Worm (Caenorhabditis elegans) whole organism, L4 larva: ENCODE results near the gene cgh-1.

Source experiments
- F26F4.8 ChIP-seq: fragments of 200-800 bp; sonication (Bioruptor generic); conservative IDR thresholded peaks from 2 replicates; pipeline ENCODE4 v1.3.6; 2022; ENCODE audit warnings: missing genetic modification characterization, missing compliant biosample characterization
- F37D6.2 ChIP-seq: sonication (generic microtip); optimal IDR thresholded peaks from 2 replicates; lab custom pipeline; 2016; ENCODE audit warnings: mild to moderate bottlenecking, missing genetic modification characterization, missing compliant biosample characterization
- F49E8.2 ChIP-seq: sonication (generic microtip); optimal IDR thresholded peaks from 2 replicates; lab custom pipeline; 2016; ENCODE audit warnings: missing compliant biosample characterization, mild to moderate bottlenecking, missing genetic modification characterization, borderline replicate concordance
- Y105C5A.15 ChIP-seq: fragments of 200-800 bp; sonication (Bioruptor generic); IDR thresholded peaks from 2 replicates; pipeline ENCODE4 v1.3.6; 2022; ENCODE audit warnings: missing genetic modification characterization, missing compliant biosample characterization
- Y48G9A.11 ChIP-seq: fragments of 200-800 bp; sonication (Bioruptor generic); IDR thresholded peaks from 2 replicates; pipeline ENCODE4 v1.3.6; 2022; ENCODE audit warnings: missing genetic modification reagents, missing genetic modification characterization, missing compliant biosample characterization
- ZK337.2 ChIP-seq: fragments of 200-800 bp; sonication (Bioruptor generic); IDR thresholded peaks from 2 replicates; pipeline ENCODE4 v1.3.6; 2022; ENCODE audit warnings: missing genetic modification reagents, missing genetic modification characterization, missing compliant biosample characterization
- aha-1 ChIP-seq: fragments of 150-350 bp; peaks from one replicate; lab custom pipeline; 2014; ENCODE audit warnings: missing biosample characterization, missing genetic modification characterization
- ama-1 ChIP-seq: fragments of 150-350 bp; optimal IDR thresholded peaks from 2 replicates; lab custom pipeline; 2014; ENCODE audit warnings: inconsistent platforms, mixed read lengths
- ceh-28 ChIP-seq: fragments of 150-350 bp; optimal IDR thresholded peaks from 2 replicates; lab custom pipeline; 2014; ENCODE audit warnings: missing biosample characterization, missing genetic modification reagents, missing genetic modification characterization
- ceh-44 ChIP-seq: fragments of 200-800 bp; sonication (Bioruptor generic); IDR thresholded peaks from 2 replicates; pipeline ENCODE4 v1.3.6; 2022; ENCODE audit warnings: missing genetic modification reagents, missing genetic modification characterization, missing compliant biosample characterization
- ceh-82 ChIP-seq: sonication (generic microtip); optimal IDR thresholded peaks from 2 replicates; lab custom pipeline; 2017; ENCODE audit warnings: missing biosample characterization, missing genetic modification characterization
- daf-12 ChIP-seq: fragments of 150-350 bp; optimal IDR thresholded peaks from 2 replicates; lab custom pipeline; 2014; ENCODE audit warnings: missing biosample characterization, missing genetic modification reagents, missing genetic modification characterization
- daf-19 ChIP-seq: fragments of 200-800 bp; sonication (Bioruptor generic); conservative IDR thresholded peaks from 2 replicates; pipeline ENCODE4 v1.3.6; 2022; ENCODE audit warnings: missing genetic modification characterization, missing compliant biosample characterization
- daf-8 ChIP-seq: fragments of 200-800 bp; sonication (Bioruptor generic); IDR thresholded peaks from 2 replicates; pipeline ENCODE4 v1.3.6; 2022; ENCODE audit warnings: missing genetic modification characterization, missing compliant biosample characterization
- dmd-6 ChIP-seq: fragments of 200-800 bp; sonication (Bioruptor generic); IDR thresholded peaks from 2 replicates; pipeline ENCODE4 v1.3.6; 2022; ENCODE audit warnings: missing genetic modification reagents, missing genetic modification characterization, missing compliant biosample characterization
- dmd-8 ChIP-seq: fragments of 200-800 bp; sonication (Bioruptor generic); IDR thresholded peaks from 2 replicates; pipeline ENCODE4 v1.3.6; 2022; ENCODE audit warnings: missing genetic modification characterization, missing compliant biosample characterization
- dmd-9 ChIP-seq: fragments of 200-800 bp; sonication (Bioruptor generic); IDR thresholded peaks from 2 replicates; pipeline ENCODE4 v1.3.6; 2022; ENCODE audit warnings: missing genetic modification reagents, missing genetic modification characterization, missing compliant biosample characterization
- dpl-1 ChIP-seq: fragments of 150-350 bp; optimal IDR thresholded peaks from 2 replicates; lab custom pipeline; 2014; ENCODE audit warnings: missing biosample characterization, missing genetic modification reagents, missing genetic modification characterization
- egl-27 ChIP-seq: sonication (generic microtip); optimal IDR thresholded peaks from 3 replicates; lab custom pipeline; 2017; ENCODE audit warnings: missing biosample characterization, missing genetic modification reagents, missing genetic modification characterization
- fkh-10 ChIP-seq: fragments of 150-350 bp; optimal IDR thresholded peaks from 2 replicates; lab custom pipeline; 2014; ENCODE audit warnings: missing biosample characterization, missing genetic modification reagents, missing genetic modification characterization
- fos-1 ChIP-seq: fragments of 150-350 bp; optimal IDR thresholded peaks from 2 replicates; lab custom pipeline; 2014; ENCODE audit warnings: missing biosample characterization, missing genetic modification characterization
- hlh-30 ChIP-seq: sonication (generic microtip); optimal IDR thresholded peaks from 2 replicates; lab custom pipeline; 2017; ENCODE audit warnings: antibody characterized with exemption, mild to moderate bottlenecking, missing genetic modification characterization, missing compliant biosample characterization; ENCODE audit not compliant: insufficient read depth
- hmg-1.1 ChIP-seq: fragments of 200-800 bp; sonication (Bioruptor generic); IDR thresholded peaks from 2 replicates; pipeline ENCODE4 v1.3.6; 2022; ENCODE audit warnings: missing genetic modification reagents, missing genetic modification characterization, missing compliant biosample characterization
- lim-7 ChIP-seq: fragments of 200-800 bp; sonication (Bioruptor generic); IDR thresholded peaks from 2 replicates; pipeline ENCODE4 v1.3.6; 2022; ENCODE audit warnings: missing genetic modification characterization, missing compliant biosample characterization
- lin-15B ChIP-seq: fragments of 150-350 bp; sonication (generic microtip); optimal IDR thresholded peaks from 3 replicates; lab custom pipeline; 2014; ENCODE audit warnings: missing biosample characterization, missing genetic modification characterization
- lin-39 ChIP-seq: fragments of 150-350 bp; optimal IDR thresholded peaks from 2 replicates; lab custom pipeline; 2014; ENCODE audit warnings: missing biosample characterization, missing genetic modification reagents, missing genetic modification characterization
- lir-3 ChIP-seq: sonication (generic microtip); optimal IDR thresholded peaks from 2 replicates; lab custom pipeline; 2016; ENCODE audit warnings: mild to moderate bottlenecking, missing genetic modification characterization, missing compliant biosample characterization
- lsy-2 ChIP-seq, 2 experiments: fragments of 150-350 bp in 1 of 2; sonication (generic microtip) in 1 of 2; optimal IDR thresholded peaks; 2 replicates each; lab custom pipeline; 2014 to 2017; ENCODE audit warnings: missing biosample characterization in 2 of 2, missing genetic modification characterization in 2 of 2
- madf-9 ChIP-seq: fragments of 200-800 bp; sonication (Bioruptor generic); conservative IDR thresholded peaks from 2 replicates; pipeline ENCODE4 v1.3.6; 2022; ENCODE audit warnings: missing genetic modification reagents, missing genetic modification characterization, missing compliant biosample characterization
- mdt-29 ChIP-seq: fragments of 200-800 bp; sonication (Bioruptor generic); IDR thresholded peaks from 2 replicates; pipeline ENCODE4 v1.3.6; 2022; ENCODE audit warnings: missing genetic modification reagents, missing genetic modification characterization, missing compliant biosample characterization
- mes-2 ChIP-seq: sonication (generic microtip); optimal IDR thresholded peaks from 2 replicates; lab custom pipeline; 2016; ENCODE audit warnings: missing genotype, mild to moderate bottlenecking, missing genetic modification characterization, missing compliant biosample characterization; ENCODE audit not compliant: poor library complexity, severe bottlenecking
- mxl-2 ChIP-seq: fragments of 200-800 bp; sonication (Bioruptor generic); conservative IDR thresholded peaks from 2 replicates; pipeline ENCODE4 v1.3.6; 2022; ENCODE audit warnings: missing genetic modification reagents, missing genetic modification characterization, missing compliant biosample characterization
- mxl-3 ChIP-seq: fragments of 200-800 bp; sonication (Bioruptor generic); optimal IDR thresholded peaks from 2 replicates; lab custom pipeline; 2018; ENCODE audit warnings: mild to moderate bottlenecking, missing genetic modification characterization, missing compliant biosample characterization
- nhr-237 ChIP-seq: sonication (generic microtip); optimal IDR thresholded peaks from 2 replicates; lab custom pipeline; 2017; ENCODE audit warnings: missing biosample characterization, missing genetic modification characterization
- nhr-25 ChIP-seq: sonication (generic microtip); optimal IDR thresholded peaks from 2 replicates; lab custom pipeline; 2017; ENCODE audit warnings: missing genetic modification characterization, mild to moderate bottlenecking, missing compliant biosample characterization, antibody characterized with exemption, moderate library complexity, borderline replicate concordance; ENCODE audit not compliant: insufficient read depth
- nhr-41 ChIP-seq: fragments of 200-800 bp; sonication (Bioruptor generic); IDR thresholded peaks from 2 replicates; pipeline ENCODE4 v1.3.6; 2022; ENCODE audit warnings: missing genetic modification reagents, missing genetic modification characterization, missing compliant biosample characterization
- nhr-42 ChIP-seq: fragments of 200-800 bp; sonication (Bioruptor generic); IDR thresholded peaks from 2 replicates; pipeline ENCODE4 v1.3.6; 2022; ENCODE audit warnings: missing genetic modification characterization, missing compliant biosample characterization
- nhr-6 ChIP-seq: fragments of 150-350 bp; optimal IDR thresholded peaks from 2 replicates; lab custom pipeline; 2014; ENCODE audit warnings: missing biosample characterization, missing genetic modification characterization
- pha-4 ChIP-seq, 2 experiments: fragments of 150-350 bp in 1 of 2; fragments of 200-800 bp in 1 of 2; sonication (Bioruptor generic) in 1 of 2; IDR thresholded peaks in 1 of 2; optimal IDR thresholded peaks in 1 of 2; 2 replicates each; pipeline versions ENCODE4 v1.3.6 to Lab custom; 2014 to 2022; ENCODE audit warnings: missing genetic modification characterization in 2 of 2, missing genetic modification reagents in 2 of 2, missing biosample characterization in 1 of 2, missing compliant biosample characterization in 1 of 2
- php-3 ChIP-seq: fragments of 200-800 bp; sonication (Bioruptor generic); IDR thresholded peaks from 2 replicates; pipeline ENCODE4 v1.3.6; 2022; ENCODE audit warnings: missing genetic modification reagents, missing genetic modification characterization, missing compliant biosample characterization
- pqm-1 ChIP-seq: sonication (generic microtip); optimal IDR thresholded peaks from 2 replicates; lab custom pipeline; 2017; ENCODE audit warnings: missing biosample characterization, missing genetic modification characterization
- rbr-2 ChIP-seq: sonication (generic microtip); optimal IDR thresholded peaks from 2 replicates; lab custom pipeline; 2016; ENCODE audit warnings: missing genotype, missing genetic modification characterization, missing compliant biosample characterization
- sdz-12 ChIP-seq: fragments of 200-800 bp; sonication (Bioruptor generic); optimal IDR thresholded peaks from 2 replicates; lab custom pipeline; 2018; ENCODE audit warnings: mild to moderate bottlenecking, missing genetic modification characterization, missing compliant biosample characterization
- snpc-1.2 ChIP-seq: fragments of 200-800 bp; sonication (Bioruptor generic); IDR thresholded peaks from 2 replicates; pipeline ENCODE4 v1.3.6; 2022; ENCODE audit warnings: missing genetic modification reagents, missing genetic modification characterization, missing compliant biosample characterization
- spr-1 ChIP-seq: sonication (generic microtip); optimal IDR thresholded peaks from 2 replicates; lab custom pipeline; 2016; ENCODE audit warnings: mild to moderate bottlenecking, missing genetic modification characterization, missing compliant biosample characterization
- tag-97 ChIP-seq: fragments of 200-800 bp; sonication (Bioruptor generic); IDR thresholded peaks from 2 replicates; pipeline ENCODE4 v1.3.6; 2022; ENCODE audit warnings: missing genetic modification characterization, missing compliant biosample characterization
- unc-39 ChIP-seq: sonication (generic microtip); optimal IDR thresholded peaks from 2 replicates; lab custom pipeline; 2017; ENCODE audit warnings: missing biosample characterization, missing genetic modification characterization
- zag-1 ChIP-seq: fragments of 150-350 bp; optimal IDR thresholded peaks from 2 replicates; lab custom pipeline; 2014; ENCODE audit warnings: missing biosample characterization, missing genetic modification characterization
- zip-11 ChIP-seq: fragments of 200-800 bp; sonication (Bioruptor generic); IDR thresholded peaks from 2 replicates; pipeline ENCODE4 v1.3.6; 2022; ENCODE audit warnings: missing genetic modification characterization, missing compliant biosample characterization
- ztf-7 ChIP-seq: fragments of 150-350 bp; optimal IDR thresholded peaks from 2 replicates; lab custom pipeline; 2014; ENCODE audit warnings: missing biosample characterization, missing genetic modification characterization

cgh-1 gene

DNA sequence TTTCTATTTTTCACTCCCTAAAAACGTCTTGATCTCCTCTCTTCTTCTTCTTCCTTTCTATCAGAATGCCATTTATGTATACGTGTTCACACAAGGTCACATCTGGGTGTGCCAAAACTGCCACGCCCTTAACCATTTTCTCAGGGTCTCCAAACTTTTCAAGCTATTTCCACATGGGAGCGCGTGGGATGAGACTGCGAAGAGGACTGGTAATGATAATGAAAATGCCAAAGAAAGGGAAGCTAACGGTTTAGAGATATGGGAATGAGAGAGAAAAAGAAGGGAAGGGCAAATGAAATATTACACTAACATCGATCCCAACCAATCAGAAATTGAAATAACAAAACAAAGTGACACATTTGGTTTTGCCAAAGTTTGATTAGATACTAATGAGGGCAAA lies 9.3 kb downstream of the cgh-1 start (continued):
- TF ChIP-seq nhr-25 (tag; lab: Kevin White, UChicago) (no peak), Y105C5A.15 (no peak), nhr-6 (tag; lab: Kevin White, UChicago) (peak; percentile 22), F49E8.2 (tag; lab: Kevin White, UChicago) (no peak), daf-19 (GFP tag; lab: Robert Waterston, UW) (no peak), unc-39 (tag; lab: Kevin White, UChicago) (no peak), fos-1 (tag; lab: Kevin White, UChicago) (no peak), tag-97 (GFP tag; lab: Robert Waterston, UW) (no peak), snpc-1.2 (GFP tag; lab: Robert Waterston, UW) (no peak), hlh-30 (peak; percentile 36), lim-7 (GFP tag; lab: Robert Waterston, UW) (no peak), mxl-2 (GFP tag; lab: Robert Waterston, UW) (no peak), sdz-12 (GFP tag; lab: Kevin White, UChicago) (no peak), mes-2 (peak; percentile 16), spr-1 (tag; lab: Kevin White, UChicago) (no peak), dmd-9 (no peak), ceh-28 (tag; lab: Kevin White, UChicago) (no peak), ceh-44 (GFP tag; lab: Robert Waterston, UW) (no peak), ama-1 (no peak), lir-3 (tag; lab: Kevin White, UChicago) (no peak), madf-9 (GFP tag; lab: Robert Waterston, UW) (no peak), zip-11 (GFP tag; lab: Robert Waterston, UW) (no peak), pqm-1 (tag; lab: Kevin White, UChicago) (no peak), F26F4.8 (GFP tag; lab: Robert Waterston, UW) (no peak), mxl-3 (GFP tag; lab: Kevin White, UChicago) (peak; percentile 67), rbr-2 (tag; lab: Kevin White, UChicago) (no peak), zag-1 (tag; lab: Kevin White, UChicago) (no peak), daf-12 (tag; lab: Kevin White, UChicago) (no peak), dpl-1 (GFP tag; lab: Kevin White, UChicago) (no peak), egl-27 (tag; lab: Kevin White, UChicago) (no peak), ceh-82 (tag; lab: Kevin White, UChicago) (no peak), lin-39 (tag; lab: Kevin White, UChicago) (no peak), hmg-1.1 (GFP tag; lab: Robert Waterston, UW) (no peak), ZK337.2 (no peak), lsy-2 (tag; optimal IDR thresholded peaks at IDR 0.05; lab: Kevin White, UChicago) (no peak), mdt-29 (GFP tag; lab: Robert Waterston, UW) (no peak), lin-15B (tag; lab: Kevin White, UChicago) (no peak), nhr-42 (GFP tag; lab: Robert Waterston, UW) (no peak), F37D6.2 (tag; lab: Kevin White, UChicago) (no peak), php-3 (no peak), ztf-7 (tag; lab: Kevin White, UChicago) (no peak), dmd-6 (GFP tag; lab: Robert Waterston, UW) (0 out of 2 replicates have a peak, but pooled peaks have one; percentile 18), daf-8 (no peak), fkh-10 (no peak), pha-4 (GFP tag; IDR thresholded peaks at IDR 0.05; lab: Robert Waterston, UW) (no peak), pha-4 (tag; optimal IDR thresholded peaks at IDR 0.05; lab: Kevin White, UChicago) (no peak), dmd-8 (GFP tag; lab: Robert Waterston, UW) (no peak), nhr-41 (no peak), Y48G9A.11 (GFP tag; lab: Robert Waterston, UW) (no peak), aha-1 (tag; lab: Kevin White, UChicago) (peak; percentile 81), nhr-237 (no peak)
